Worm (Caenorhabditis elegans) whole organism, L1 larva: Measurements from ENCODE around the gene M02D8.7.

Experiments
- C16A3.4 ChIP-seq: fragments of 150-350 bp; optimal IDR thresholded peaks from 2 replicates; lab custom pipeline; 2014; ENCODE audit warnings: missing biosample characterization, missing genetic modification characterization
- blmp-1 ChIP-seq: fragments of 150-350 bp; optimal IDR thresholded peaks from 2 replicates; lab custom pipeline; 2014; ENCODE audit warnings: missing biosample characterization, missing genetic modification characterization
- ceh-63 ChIP-seq: fragments of 200-800 bp; sonication (Bioruptor generic); optimal IDR thresholded peaks from 2 replicates; lab custom pipeline; 2018; ENCODE audit warnings: mild to moderate bottlenecking, missing genetic modification characterization, missing compliant biosample characterization
- ceh-88 ChIP-seq: fragments of 200-800 bp; sonication (Bioruptor generic); IDR thresholded peaks from 2 replicates; pipeline ENCODE4 v1.3.6; 2022; ENCODE audit warnings: missing genetic modification characterization, missing compliant biosample characterization
- ceh-90 ChIP-seq: sonication (generic microtip); optimal IDR thresholded peaks from 2 replicates; lab custom pipeline; 2016; ENCODE audit warnings: missing genetic modification characterization, missing compliant biosample characterization
- dpl-1 ChIP-seq, 3 experiments: fragments of 150-350 bp in 2 of 3; sonication (generic microtip) in 1 of 3; optimal IDR thresholded peaks; 2 replicates each; lab custom pipeline; 2014 to 2017; ENCODE audit warnings: missing biosample characterization in 3 of 3, missing genetic modification characterization in 3 of 3, missing genetic modification reagents in 3 of 3
- efl-1 ChIP-seq, 4 experiments: fragments of 150-350 bp; optimal IDR thresholded peaks in 3 of 4; peaks in 1 of 4; 1 replicate in 1 of 4; 2 replicates in 3 of 4; lab custom pipeline; 2014; ENCODE audit warnings: missing biosample characterization in 2 of 4, missing genetic modification characterization in 2 of 4, missing genetic modification reagents in 2 of 4
- efl-3 ChIP-seq: fragments of 200-800 bp; sonication (Bioruptor generic); optimal IDR thresholded peaks from 2 replicates; lab custom pipeline; 2018; ENCODE audit warnings: mild to moderate bottlenecking, missing genetic modification characterization, missing compliant biosample characterization
- elt-2 ChIP-seq: sonication (generic microtip); optimal IDR thresholded peaks from 2 replicates; lab custom pipeline; 2016; ENCODE audit warnings: missing genetic modification characterization, mild to moderate bottlenecking, inconsistent platforms, missing compliant biosample characterization, missing genetic modification reagents
- fkh-8 ChIP-seq: sonication (generic microtip); optimal IDR thresholded peaks from 2 replicates; lab custom pipeline; 2016; ENCODE audit warnings: mild to moderate bottlenecking, missing genetic modification characterization, missing compliant biosample characterization
- hlh-17 ChIP-seq: fragments of 200-800 bp; sonication (Bioruptor generic); optimal IDR thresholded peaks from 2 replicates; lab custom pipeline; 2018; ENCODE audit warnings: missing genetic modification characterization, mild to moderate bottlenecking, missing compliant biosample characterization, moderate library complexity, borderline replicate concordance
- hpl-2 ChIP-seq: fragments of 150-350 bp; optimal IDR thresholded peaks from 2 replicates; lab custom pipeline; 2014; ENCODE audit warnings: missing biosample characterization, missing genetic modification reagents, missing genetic modification characterization
- lin-15B ChIP-seq: fragments of 150-350 bp; sonication (generic microtip); optimal IDR thresholded peaks from 3 replicates; lab custom pipeline; 2014; ENCODE audit warnings: missing biosample characterization, missing genetic modification characterization
- lin-35 ChIP-seq, 2 experiments: fragments of 150-350 bp; optimal IDR thresholded peaks; 2 replicates each; lab custom pipeline; 2014; ENCODE audit warnings: missing biosample characterization in 2 of 2, missing genetic modification characterization in 2 of 2, missing genetic modification reagents in 2 of 2
- lin-39 ChIP-seq: fragments of 150-350 bp; optimal IDR thresholded peaks from 2 replicates; lab custom pipeline; 2014; ENCODE audit warnings: missing biosample characterization, missing genetic modification reagents, missing genetic modification characterization
- lir-3 ChIP-seq: sonication (generic microtip); optimal IDR thresholded peaks from 2 replicates; lab custom pipeline; 2016; ENCODE audit warnings: mild to moderate bottlenecking, missing genetic modification characterization, moderate library complexity, missing compliant biosample characterization; ENCODE audit not compliant: poor library complexity
- mdl-1 ChIP-seq, 2 experiments: fragments of 150-350 bp; optimal IDR thresholded peaks; 2 replicates each; lab custom pipeline; 2014 to 2017; ENCODE audit warnings: missing biosample characterization in 2 of 2, missing genetic modification characterization in 2 of 2, inconsistent platforms in 1 of 2
- mef-2 ChIP-seq: fragments of 150-350 bp; optimal IDR thresholded peaks from 2 replicates; lab custom pipeline; 2014; ENCODE audit warnings: missing biosample characterization, missing genetic modification characterization
- nhr-11 ChIP-seq: fragments of 150-350 bp; optimal IDR thresholded peaks from 2 replicates; lab custom pipeline; 2014; ENCODE audit warnings: missing biosample characterization, missing genetic modification characterization
- nhr-19 ChIP-seq: fragments of 200-800 bp; sonication (Bioruptor generic); conservative IDR thresholded peaks from 2 replicates; pipeline ENCODE4 v1.3.6; 2022; ENCODE audit warnings: missing genetic modification characterization, missing compliant biosample characterization
- nhr-20 ChIP-seq: sonication (generic microtip); optimal IDR thresholded peaks from 2 replicates; lab custom pipeline; 2016; ENCODE audit warnings: mild to moderate bottlenecking, missing genetic modification characterization, missing compliant biosample characterization
- nhr-28 ChIP-seq: fragments of 150-350 bp; optimal IDR thresholded peaks from 2 replicates; lab custom pipeline; 2014; ENCODE audit warnings: missing biosample characterization, missing genetic modification characterization
- nhr-71 ChIP-seq: sonication (generic microtip); optimal IDR thresholded peaks from 2 replicates; lab custom pipeline; 2016; ENCODE audit warnings: mild to moderate bottlenecking, missing genetic modification characterization, moderate library complexity, missing compliant biosample characterization
- nhr-76 ChIP-seq: sonication (generic microtip); optimal IDR thresholded peaks from 2 replicates; lab custom pipeline; 2017; ENCODE audit warnings: missing biosample characterization, missing genetic modification characterization
- nhr-85 ChIP-seq: sonication (generic microtip); peaks from one replicate; lab custom pipeline; 2016; ENCODE audit warnings: missing genetic modification characterization, inconsistent platforms, missing compliant biosample characterization
- pax-3 ChIP-seq: fragments of 200-800 bp; sonication (Bioruptor generic); optimal IDR thresholded peaks from 2 replicates; lab custom pipeline; 2018; ENCODE audit warnings: mild to moderate bottlenecking, missing genetic modification characterization, moderate library complexity, missing compliant biosample characterization
- pqm-1 ChIP-seq: sonication (generic microtip); optimal IDR thresholded peaks from 3 replicates; lab custom pipeline; 2017; ENCODE audit warnings: missing biosample characterization, missing genetic modification characterization
- snpc-4 ChIP-seq: fragments of 150-350 bp; optimal IDR thresholded peaks from 2 replicates; lab custom pipeline; 2014; ENCODE audit warnings: missing biosample characterization, missing genetic modification characterization
- swsn-7 ChIP-seq: sonication (generic microtip); optimal IDR thresholded peaks from 2 replicates; lab custom pipeline; 2016; ENCODE audit warnings: missing genetic modification characterization, missing compliant biosample characterization
- tlp-1 ChIP-seq: fragments of 150-350 bp; optimal IDR thresholded peaks from 2 replicates; lab custom pipeline; 2014; ENCODE audit warnings: missing biosample characterization, missing genetic modification characterization
- unc-130 ChIP-seq: fragments of 150-350 bp; optimal IDR thresholded peaks from 2 replicates; lab custom pipeline; 2017; ENCODE audit warnings: missing biosample characterization, missing genetic modification characterization, inconsistent platforms
- unc-62 ChIP-seq: fragments of 150-350 bp; optimal IDR thresholded peaks from 2 replicates; lab custom pipeline; 2014; ENCODE audit warnings: missing biosample characterization, missing genetic modification reagents, missing genetic modification characterization
- vab-15 ChIP-seq: sonication (generic microtip); optimal IDR thresholded peaks from 2 replicates; lab custom pipeline; 2017; ENCODE audit warnings: missing genotype, mild to moderate bottlenecking, missing genetic modification characterization, missing compliant biosample characterization
- zag-1 ChIP-seq: fragments of 150-350 bp; optimal IDR thresholded peaks from 2 replicates; lab custom pipeline; 2014; ENCODE audit warnings: missing biosample characterization, missing genetic modification characterization
- zip-4 ChIP-seq: fragments of 200-800 bp; sonication (Bioruptor generic); optimal IDR thresholded peaks from 2 replicates; lab custom pipeline; 2018; ENCODE audit warnings: mild to moderate bottlenecking, missing genetic modification characterization, moderate library complexity, missing compliant biosample characterization
- ztf-11 ChIP-seq, 2 experiments: sonication (generic microtip); optimal IDR thresholded peaks; 2 replicates each; lab custom pipeline; 2016 to 2017; ENCODE audit warnings: missing genetic modification characterization in 2 of 2, missing biosample characterization in 1 of 2, missing compliant biosample characterization in 1 of 2
- ztf-4 ChIP-seq: fragments of 150-350 bp; optimal IDR thresholded peaks from 2 replicates; lab custom pipeline; 2014; ENCODE audit warnings: missing biosample characterization, missing genetic modification characterization

M02D8.7 gene

ce11 chrX:8720658-8721057, 22.1 kb downstream of the M02D8.7 start, which contains the start of gene F53A9.9:
Gene F53A9.9, minus strand, starts transcription at chrX:8720758.
- TF ChIP-seq unc-130, result no peak

- no peak for TF ChIP-seq hlh-17
- no peak for TF ChIP-seq blmp-1 (tag; lab: Kevin White, UChicago)
- peak in 1 of 2 experiments; percentile 2 for TF ChIP-seq lin-35 (GFP tag; optimal IDR thresholded peaks at IDR 0.05; lab: Kevin White, UChicago)
- TF ChIP-seq efl-3, result no peak
- TF ChIP-seq nhr-20 (tag; lab: Kevin White, UChicago), result peak; percentile 49
- no peak for TF ChIP-seq ztf-11 (tag; optimal IDR thresholded peaks at IDR 0.05; lab: Kevin White, UChicago)
- TF ChIP-seq mdl-1 (tag; optimal IDR thresholded peaks at IDR 0.05; lab: Kevin White, UChicago), result no peak
- no peak for TF ChIP-seq ceh-63 (GFP tag; lab: Kevin White, UChicago)
- peak; percentile 48 for TF ChIP-seq elt-2 (tag; lab: Kevin White, UChicago)
- no peak for TF ChIP-seq mef-2 (tag; lab: Kevin White, UChicago)
- no peak for TF ChIP-seq C16A3.4 (tag; lab: Kevin White, UChicago)
Observed at ce11 chrX:8719888-8720287, 22.9 kb downstream of the M02D8.7 start.

- TF ChIP-seq blmp-1 (tag; lab: Kevin White, UChicago) (no peak), vab-15 (tag; lab: Kevin White, UChicago) (no peak), ceh-90 (tag; lab: Kevin White, UChicago) (no peak), lin-35 (GFP tag; optimal IDR thresholded peaks at IDR 0.05; lab: Kevin White, UChicago) (peak in 1 of 2 experiments; percentile 4), nhr-11 (tag; lab: Kevin White, UChicago) (no peak), lir-3 (no peak), hpl-2 (GFP tag; lab: Kevin White, UChicago) (no peak), lin-15B (no peak), lin-39 (tag; lab: Kevin White, UChicago) (no peak), mef-2 (tag; lab: Kevin White, UChicago) (no peak), swsn-7 (tag; lab: Kevin White, UChicago) (no peak), zip-4 (no peak), ztf-4 (tag; lab: Kevin White, UChicago) (no peak), nhr-28 (tag; lab: Kevin White, UChicago) (no peak), dpl-1 (GFP tag; optimal IDR thresholded peaks at IDR 0.05; lab: Kevin White, UChicago) (no peak), zag-1 (tag; lab: Kevin White, UChicago) (no peak), elt-2 (tag; lab: Kevin White, UChicago) (peak; percentile 9), nhr-71 (tag; lab: Kevin White, UChicago) (no peak), pqm-1 (tag; lab: Kevin White, UChicago) (no peak), nhr-76 (tag; lab: Kevin White, UChicago) (no peak), pax-3 (tag; lab: Kevin White, UChicago) (peak; percentile 11), fkh-8 (tag; lab: Kevin White, UChicago) (no peak), unc-62 (GFP tag; lab: Kevin White, UChicago) (no peak), hlh-17 (no peak), tlp-1 (tag; lab: Kevin White, UChicago) (no peak)
Observed at ce11 chrX:8718856-8719255, 23.9 kb downstream of the M02D8.7 start, which contains the start of gene F53A9.8. Gene F53A9.8, minus strand, starts transcription at chrX:8718904.

- TF ChIP-seq nhr-19 (GFP tag; lab: Robert Waterston, UW) (no peak), efl-1 (optimal IDR thresholded peaks at IDR 0.05; lab: Kevin White, UChicago) (no peak), efl-1 (GFP tag; optimal IDR thresholded peaks at IDR 0.05 in 1 of 2; lab: Kevin White, UChicago) (peak in 1 of 2 experiments; percentile 5)
Observed at ce11 chrX:8718153-8718552, 24.6 kb downstream of the M02D8.7 start.

ce11 chrX:8716822-8717221, 26.0 kb downstream of the M02D8.7 start, which contains the start of gene F53A9.7:
Gene F53A9.7, minus strand, starts transcription at chrX:8716922.
- TF ChIP-seq ceh-88 (no peak), nhr-76 (tag; lab: Kevin White, UChicago) (no peak), snpc-4 (no peak), nhr-85 (tag; lab: Kevin White, UChicago) (peak; percentile 35), nhr-20 (tag; lab: Kevin White, UChicago) (no peak)
